Fruit fly (Drosophila melanogaster) whole organism: ENCODE measurements around the gene Zmynd8.

Experiments used
- CG8478 ChIP-seq: fragments of >200 bp; optimal IDR thresholded peaks from 2 replicates; lab custom pipeline; 2018; ENCODE audit warnings: inconsistent platforms
- Dll ChIP-seq: fragments of >200 bp; optimal IDR thresholded peaks from 2 replicates; lab custom pipeline; 2017
- EcR ChIP-seq, 2 experiments: fragments of >200 bp; optimal IDR thresholded peaks; 2 replicates each; lab custom pipeline; 2017; ENCODE audit warnings: missing biosample characterization in 2 of 2, missing genetic modification characterization in 2 of 2, missing genetic modification reagents in 2 of 2
- pan ChIP-seq: fragments of >200 bp; optimal IDR thresholded peaks from 2 replicates; lab custom pipeline; 2017
- psq ChIP-seq: fragments of >200 bp; optimal IDR thresholded peaks from 2 replicates; lab custom pipeline; 2017
- usp ChIP-seq: fragments of >200 bp; optimal IDR thresholded peaks from 2 replicates; lab custom pipeline; 2017; ENCODE audit warnings: missing biosample characterization, missing genetic modification characterization, mixed read lengths

The Zmynd8 gene

DNA sequence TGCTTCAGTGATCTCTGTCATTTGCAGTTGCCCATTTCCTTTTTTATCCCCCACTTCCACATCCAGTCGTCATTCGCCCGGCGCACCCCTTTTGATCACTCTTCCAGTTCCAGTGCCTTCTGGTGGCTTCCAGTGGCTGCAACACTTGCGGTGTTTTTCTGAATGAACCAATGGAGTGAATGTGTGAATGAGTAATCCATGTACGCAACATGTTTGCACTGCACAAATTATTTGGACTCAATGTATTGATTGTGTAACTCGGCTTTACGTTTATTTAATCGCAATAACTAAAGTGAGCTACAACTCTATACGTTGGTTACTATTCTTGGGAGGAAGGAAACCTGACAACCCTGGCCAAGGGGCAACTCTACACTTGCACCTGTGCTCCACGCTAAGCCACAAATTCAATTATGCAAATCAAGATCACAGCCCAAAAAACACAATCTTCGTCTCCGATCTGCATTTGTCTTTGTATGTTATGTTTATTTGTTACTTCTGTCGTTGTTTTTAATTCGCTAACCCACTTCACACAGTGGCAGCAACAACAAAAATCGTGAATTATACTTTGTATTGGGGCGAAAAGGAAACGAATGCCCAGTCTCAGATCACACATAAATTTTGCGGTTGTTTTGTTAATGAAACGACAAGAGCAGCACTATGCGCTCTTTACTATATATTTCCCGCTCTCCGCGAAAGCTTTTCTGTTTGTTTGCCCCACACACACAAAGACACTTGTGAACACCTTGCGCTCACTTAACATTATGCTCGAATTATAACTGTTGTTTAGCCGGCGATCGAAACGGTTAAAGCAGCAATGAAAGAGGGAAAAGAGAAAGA, 45.8 kb downstream of the Zmynd8 start:
- no peak for TF ChIP-seq Dll (lab: Kevin White, UChicago)
- TF ChIP-seq EcR (GFP tag; optimal IDR thresholded peaks at IDR 0.05; lab: Kevin White, UChicago), result no peak
- no peak for TF ChIP-seq usp (GFP tag; lab: Kevin White, UChicago)
- TF ChIP-seq CG8478 (lab: Kevin White, UChicago), result no peak
- no peak for TF ChIP-seq psq
- TF ChIP-seq pan (lab: Kevin White, UChicago), result no peak

DNA sequence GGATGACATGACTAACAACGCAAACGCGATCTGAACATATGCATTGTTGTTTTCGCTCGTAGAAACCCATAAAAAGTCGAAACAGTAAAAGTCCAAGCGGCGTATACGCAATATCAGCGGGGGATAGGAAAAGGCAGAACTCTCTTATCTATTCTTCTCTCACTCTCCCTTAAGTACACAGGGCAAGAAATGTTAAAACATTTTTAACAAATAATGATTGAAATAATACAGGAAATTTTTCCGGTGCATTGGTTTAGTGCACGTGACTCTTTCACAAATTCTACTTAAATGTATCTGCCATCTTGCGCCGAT, 46.4 kb downstream of the Zmynd8 start:
- TF ChIP-seq EcR (GFP tag; optimal IDR thresholded peaks at IDR 0.05; lab: Kevin White, UChicago) (no peak), pan (lab: Kevin White, UChicago) (no peak), psq (no peak), CG8478 (lab: Kevin White, UChicago) (no peak), Dll (lab: Kevin White, UChicago) (no peak), usp (GFP tag; lab: Kevin White, UChicago) (no peak)

DNA sequence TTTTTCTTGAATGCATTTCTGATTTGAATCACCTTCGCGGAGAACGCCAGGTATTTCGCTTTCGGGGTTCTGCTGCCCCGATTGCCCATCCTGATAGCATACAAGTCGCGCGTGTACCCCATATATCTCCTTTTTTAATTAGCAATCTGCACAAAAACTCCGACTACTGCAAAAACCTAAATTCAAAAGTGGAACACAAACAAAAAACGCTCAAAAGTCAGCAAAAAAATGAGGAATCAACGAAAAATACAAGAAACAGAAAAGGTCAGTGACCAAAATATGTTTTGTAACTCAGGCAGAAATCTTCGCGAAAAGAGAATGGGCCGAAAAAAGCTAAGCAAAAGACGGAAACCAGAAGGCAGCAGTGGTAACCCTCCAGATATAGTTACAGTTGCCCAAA, 47.0 kb downstream of the Zmynd8 start:
- no peak for TF ChIP-seq usp (GFP tag; lab: Kevin White, UChicago)
- TF ChIP-seq Dll (lab: Kevin White, UChicago), result no peak
- no peak for TF ChIP-seq pan (lab: Kevin White, UChicago)
- no peak for TF ChIP-seq psq
- TF ChIP-seq CG8478 (lab: Kevin White, UChicago), result no peak
- no peak for TF ChIP-seq EcR (GFP tag; optimal IDR thresholded peaks at IDR 0.05; lab: Kevin White, UChicago)

DNA sequence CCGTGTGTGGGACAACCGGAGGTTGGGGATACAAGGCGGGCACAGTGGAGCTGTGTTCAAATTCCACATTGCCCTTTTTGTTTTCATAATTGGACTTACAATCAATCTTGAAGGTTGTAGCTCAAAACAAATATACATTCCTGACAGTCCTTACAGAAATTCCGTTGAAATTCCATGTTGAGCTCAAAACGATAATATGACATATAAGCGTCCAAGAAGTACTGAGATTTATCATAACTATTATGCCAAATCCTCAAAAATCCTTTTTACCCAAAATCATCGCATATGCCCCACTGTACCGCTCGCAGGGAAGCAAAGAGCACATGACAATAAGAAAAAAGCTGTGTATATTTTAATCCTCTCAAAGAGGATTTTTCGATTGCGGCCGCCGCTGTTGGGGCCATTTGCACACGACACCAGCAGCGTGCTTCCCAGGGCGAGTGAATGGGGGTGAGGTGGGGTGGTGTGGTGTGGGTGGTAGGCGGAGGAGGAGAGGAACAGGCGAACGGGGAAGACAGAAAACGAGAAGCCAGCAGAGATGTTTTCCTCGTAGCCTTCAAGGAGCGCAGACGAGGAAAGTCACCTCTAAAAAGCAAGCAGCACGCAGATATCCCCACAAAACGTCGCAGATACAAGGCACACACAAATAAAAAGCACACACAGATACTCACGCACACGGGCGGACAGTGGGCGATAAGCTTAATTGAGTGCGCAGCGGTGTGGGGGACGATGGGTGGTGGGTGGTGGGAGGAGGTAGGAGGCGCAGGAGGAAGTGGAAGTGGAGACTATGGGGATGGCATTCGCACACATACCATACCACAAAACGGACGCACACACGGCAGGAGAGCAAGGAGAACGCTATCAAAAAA, 48.3 kb downstream of the Zmynd8 start:
- no peak for TF ChIP-seq pan (lab: Kevin White, UChicago)
- TF ChIP-seq EcR (GFP tag; optimal IDR thresholded peaks at IDR 0.05; lab: Kevin White, UChicago), result no peak
- TF ChIP-seq Dll (lab: Kevin White, UChicago), result no peak
- TF ChIP-seq psq, result no peak
- no peak for TF ChIP-seq usp (GFP tag; lab: Kevin White, UChicago)
- no peak for TF ChIP-seq CG8478 (lab: Kevin White, UChicago)

DNA sequence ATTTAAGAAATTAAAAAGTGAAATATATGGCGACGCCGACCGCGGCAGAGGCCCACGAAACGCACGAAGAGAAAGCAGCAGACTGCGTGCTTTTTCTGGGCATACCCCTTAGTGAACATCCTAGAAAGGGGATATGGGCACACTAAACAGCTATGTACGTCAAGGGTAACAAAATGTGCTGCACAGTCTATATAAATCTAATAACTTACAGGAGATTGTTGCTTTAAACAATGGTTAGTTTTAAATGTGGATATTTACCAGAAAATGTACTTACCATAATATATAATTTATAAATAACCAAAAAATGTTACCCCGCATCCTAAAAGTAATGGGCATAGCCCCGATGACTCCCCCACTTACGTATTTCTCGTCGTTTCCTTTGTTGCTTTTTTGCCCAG, 48.9 kb downstream of the Zmynd8 start:
- TF ChIP-seq Dll (lab: Kevin White, UChicago), result no peak
- peak; percentile 82 for TF ChIP-seq pan (lab: Kevin White, UChicago)

DNA sequence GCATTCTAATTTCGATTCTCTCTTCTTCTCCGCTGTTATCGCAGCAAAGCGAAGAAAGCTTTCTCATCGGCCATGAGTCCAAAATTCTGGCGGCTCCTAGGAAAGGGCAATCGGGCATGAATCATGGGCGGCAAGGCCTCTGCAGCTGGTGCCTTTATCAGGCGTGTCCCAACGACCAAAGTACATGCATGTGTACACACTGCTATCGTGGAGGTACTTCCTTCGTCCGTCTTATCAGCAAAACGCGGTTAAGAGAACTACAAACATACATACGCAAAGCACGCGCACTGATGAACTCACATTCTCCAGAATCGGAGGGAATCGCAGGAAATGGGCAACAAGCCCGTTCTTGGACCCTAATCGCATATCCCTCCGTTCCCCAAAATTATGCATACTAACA, 49.7 kb downstream of the Zmynd8 start:
- no peak for TF ChIP-seq usp (GFP tag; lab: Kevin White, UChicago)
- no peak for TF ChIP-seq psq
- TF ChIP-seq pan (lab: Kevin White, UChicago), result no peak
- TF ChIP-seq CG8478 (lab: Kevin White, UChicago), result no peak
- TF ChIP-seq Dll (lab: Kevin White, UChicago), result no peak
- no peak for TF ChIP-seq EcR (GFP tag; optimal IDR thresholded peaks at IDR 0.05; lab: Kevin White, UChicago)

DNA sequence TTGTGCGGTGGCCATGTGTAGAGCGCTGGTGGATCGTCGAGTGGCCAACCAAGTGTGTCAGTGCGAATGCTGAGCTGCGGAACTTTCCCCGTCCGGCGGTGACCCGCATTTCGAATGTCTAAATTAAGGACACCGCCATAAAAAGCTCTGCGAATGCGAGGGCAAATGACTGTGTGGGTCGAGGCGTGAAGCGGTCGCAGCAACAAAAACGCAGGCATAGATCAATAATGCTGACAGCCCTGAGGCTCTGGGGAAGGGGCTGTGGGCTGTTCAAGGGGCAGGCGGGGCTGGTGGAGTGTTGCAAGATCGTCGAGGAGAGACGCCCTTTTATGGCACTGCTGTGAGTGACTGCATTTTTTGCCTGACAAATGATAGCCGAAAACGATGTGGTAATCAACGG, 50.2 kb downstream of the Zmynd8 start:
- TF ChIP-seq Dll (lab: Kevin White, UChicago), result no peak
- no peak for TF ChIP-seq usp (GFP tag; lab: Kevin White, UChicago)
- TF ChIP-seq pan (lab: Kevin White, UChicago), result no peak
- no peak for TF ChIP-seq EcR (GFP tag; optimal IDR thresholded peaks at IDR 0.05; lab: Kevin White, UChicago)
- TF ChIP-seq psq, result no peak
- TF ChIP-seq CG8478 (lab: Kevin White, UChicago), result no peak

DNA sequence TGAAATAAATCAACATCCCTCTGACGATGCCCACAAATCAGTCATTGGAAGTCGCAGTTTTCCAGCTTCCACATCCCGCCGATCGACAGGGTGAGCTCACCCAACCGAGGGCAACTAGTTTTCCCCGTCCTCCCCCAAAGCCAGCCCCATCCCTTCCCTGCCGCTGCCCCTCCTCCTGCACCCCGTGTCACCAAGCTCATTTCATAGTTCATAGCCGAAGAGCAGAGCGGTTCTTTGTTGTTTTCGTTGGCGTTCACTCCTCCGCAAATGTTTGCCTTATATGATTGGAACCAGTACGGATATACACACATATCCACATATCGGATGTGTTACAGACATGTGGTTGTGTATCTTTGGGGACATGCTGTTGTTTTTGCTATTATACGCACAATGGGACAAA, 50.8 kb downstream of the Zmynd8 start:
- TF ChIP-seq psq, result no peak
- TF ChIP-seq CG8478 (lab: Kevin White, UChicago), result no peak
- TF ChIP-seq Dll (lab: Kevin White, UChicago), result no peak
- TF ChIP-seq pan (lab: Kevin White, UChicago), result no peak
- TF ChIP-seq usp (GFP tag; lab: Kevin White, UChicago), result no peak

DNA sequence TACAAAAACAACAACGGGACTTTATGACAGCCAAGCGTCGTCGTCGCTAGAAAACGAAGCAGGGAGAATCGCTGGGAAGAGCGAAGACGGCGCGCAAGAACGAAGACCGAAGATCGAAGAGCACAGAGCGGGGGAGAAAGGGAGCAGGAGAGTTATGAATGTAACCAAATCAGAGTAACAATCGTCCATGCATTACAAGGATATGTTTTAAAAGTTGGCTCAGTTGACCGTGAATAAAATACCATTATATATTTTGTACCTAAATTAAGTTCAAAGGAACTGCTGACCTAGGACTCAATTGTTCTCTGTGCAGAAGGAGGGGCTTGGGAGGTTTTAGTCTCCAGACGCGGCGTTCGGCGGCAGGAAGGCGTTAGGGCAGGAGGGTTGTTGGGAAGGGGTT, 52.2 kb downstream of the Zmynd8 start:
- TF ChIP-seq EcR (GFP tag; optimal IDR thresholded peaks at IDR 0.05; lab: Kevin White, UChicago) (no peak), usp (GFP tag; lab: Kevin White, UChicago) (no peak), CG8478 (lab: Kevin White, UChicago) (no peak), Dll (lab: Kevin White, UChicago) (no peak), pan (lab: Kevin White, UChicago) (no peak), psq (no peak)

DNA sequence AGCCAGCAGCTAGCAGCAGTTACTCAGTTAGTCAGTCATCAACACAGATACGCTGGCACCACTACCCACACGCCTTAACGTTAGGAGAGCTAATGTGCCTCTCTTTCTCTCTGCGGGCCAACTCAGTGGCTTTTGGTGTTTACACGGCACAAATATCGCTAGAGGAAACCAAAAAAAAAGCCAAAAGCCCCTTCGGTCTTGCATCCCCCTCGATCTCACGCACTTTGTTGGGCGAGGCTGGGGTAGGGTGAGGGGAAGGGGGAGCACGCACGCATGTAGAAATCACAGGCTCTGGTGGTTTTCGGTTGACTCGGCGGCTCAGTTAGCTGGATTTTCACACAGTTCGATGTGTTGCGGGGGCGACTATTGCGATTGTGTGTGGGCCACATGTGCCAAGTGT, 52.7 kb downstream of the Zmynd8 start:
- TF ChIP-seq CG8478 (lab: Kevin White, UChicago), result no peak

DNA sequence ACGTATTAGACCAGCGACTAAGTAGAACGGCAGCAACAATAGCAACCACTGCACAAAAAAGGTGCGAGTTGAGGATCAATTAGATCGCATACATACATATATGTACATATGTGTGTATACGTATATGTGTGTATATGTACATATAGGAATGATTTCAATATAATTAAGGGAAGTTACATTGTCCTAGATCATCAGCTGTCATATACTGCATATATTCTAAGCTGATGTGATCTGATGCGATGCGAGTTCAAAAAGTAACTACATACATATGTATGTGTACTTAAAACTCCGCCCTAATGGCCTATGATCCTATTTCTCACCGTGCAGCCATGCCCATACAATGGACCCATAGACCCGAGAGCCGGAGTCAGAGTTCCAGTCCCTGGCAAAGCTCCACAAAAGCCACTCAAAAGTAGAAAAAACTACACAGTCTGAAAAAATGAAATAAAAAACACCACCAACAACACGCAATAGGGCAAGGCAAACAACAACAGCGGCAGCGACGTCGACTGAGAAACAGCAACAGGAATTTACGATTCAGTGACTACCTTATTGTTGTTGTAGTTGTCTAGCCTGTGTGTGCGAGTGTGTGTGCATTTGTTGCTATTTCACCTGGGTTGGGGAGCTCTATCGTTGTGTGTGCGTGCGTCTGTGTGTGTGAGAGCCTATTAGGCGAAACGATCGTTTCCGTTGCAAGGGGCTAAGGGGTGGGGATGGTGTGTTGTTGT, 54.1 kb downstream of the Zmynd8 start:
- TF ChIP-seq Dll (lab: Kevin White, UChicago), result no peak
- TF ChIP-seq usp (GFP tag; lab: Kevin White, UChicago), result no peak
- no peak for TF ChIP-seq CG8478 (lab: Kevin White, UChicago)
- TF ChIP-seq EcR (GFP tag; optimal IDR thresholded peaks at IDR 0.05; lab: Kevin White, UChicago), result no peak
- no peak for TF ChIP-seq psq
- no peak for TF ChIP-seq pan (lab: Kevin White, UChicago)
